Worm (Caenorhabditis elegans) whole organism, L3 larva: ENCODE data around the gene ZK84.4.

Source experiments
- ZK546.5 ChIP-seq: sonication (generic microtip); optimal IDR thresholded peaks from 2 replicates; lab custom pipeline; 2017; ENCODE audit warnings: missing biosample characterization, missing genetic modification characterization
- ceh-9 ChIP-seq: sonication (generic microtip); optimal IDR thresholded peaks from 2 replicates; lab custom pipeline; 2018; ENCODE audit warnings: missing biosample characterization, missing genetic modification characterization
- elt-2 ChIP-seq: sonication (generic microtip); optimal IDR thresholded peaks from 2 replicates; lab custom pipeline; 2016; ENCODE audit warnings: missing genetic modification reagents, mild to moderate bottlenecking, missing genetic modification characterization, missing compliant biosample characterization
- lin-15B ChIP-seq: fragments of 150-350 bp; optimal IDR thresholded peaks from 2 replicates; lab custom pipeline; 2014; ENCODE audit warnings: missing biosample characterization, missing genetic modification characterization
- mdl-1 ChIP-seq: fragments of 150-350 bp; optimal IDR thresholded peaks from 2 replicates; lab custom pipeline; 2014; ENCODE audit warnings: missing biosample characterization, missing genetic modification characterization
- nhr-11 ChIP-seq: fragments of 150-350 bp; optimal IDR thresholded peaks from 2 replicates; lab custom pipeline; 2014; ENCODE audit warnings: missing biosample characterization, missing genetic modification characterization
- nhr-23 ChIP-seq: fragments of 150-350 bp; optimal IDR thresholded peaks from 2 replicates; lab custom pipeline; 2014; ENCODE audit warnings: missing biosample characterization, missing genetic modification reagents, missing genetic modification characterization
- nhr-76 ChIP-seq: fragments of 150-350 bp; sonication (generic microtip); optimal IDR thresholded peaks from 5 replicates; lab custom pipeline; 2014; ENCODE audit warnings: missing biosample characterization, missing genetic modification characterization
- nhr-77 ChIP-seq: fragments of 150-350 bp; optimal IDR thresholded peaks from 2 replicates; lab custom pipeline; 2014; ENCODE audit warnings: missing biosample characterization, missing genetic modification characterization
- pha-4 ChIP-seq: fragments of 150-350 bp; optimal IDR thresholded peaks from 2 replicates; lab custom pipeline; 2014; ENCODE audit warnings: missing biosample characterization, missing genetic modification reagents, missing genetic modification characterization

ce11 chrII:6001004-6001403 lies 7.8 kb downstream of the ZK84.4 start:
- TF ChIP-seq nhr-11 (tag; lab: Kevin White, UChicago) = no peak
- no peak for TF ChIP-seq mdl-1 (tag; lab: Kevin White, UChicago)
- TF ChIP-seq lin-15B (tag; lab: Kevin White, UChicago) = no peak
- TF ChIP-seq nhr-76 (tag; lab: Kevin White, UChicago) = no peak
- TF ChIP-seq pha-4 (tag; lab: Kevin White, UChicago) = no peak
- TF ChIP-seq nhr-77 (tag; lab: Kevin White, UChicago) = no peak
- TF ChIP-seq ZK546.5 (tag; lab: Kevin White, UChicago) = no peak
- no peak for TF ChIP-seq nhr-23 (tag; lab: Kevin White, UChicago)
- no peak for TF ChIP-seq ceh-9 (tag; lab: Kevin White, UChicago)
- no peak for TF ChIP-seq elt-2 (tag; lab: Kevin White, UChicago)
